Worm (Caenorhabditis elegans): Measurements from ENCODE around the gene srh-17.

Gene srh-17

DNA sequence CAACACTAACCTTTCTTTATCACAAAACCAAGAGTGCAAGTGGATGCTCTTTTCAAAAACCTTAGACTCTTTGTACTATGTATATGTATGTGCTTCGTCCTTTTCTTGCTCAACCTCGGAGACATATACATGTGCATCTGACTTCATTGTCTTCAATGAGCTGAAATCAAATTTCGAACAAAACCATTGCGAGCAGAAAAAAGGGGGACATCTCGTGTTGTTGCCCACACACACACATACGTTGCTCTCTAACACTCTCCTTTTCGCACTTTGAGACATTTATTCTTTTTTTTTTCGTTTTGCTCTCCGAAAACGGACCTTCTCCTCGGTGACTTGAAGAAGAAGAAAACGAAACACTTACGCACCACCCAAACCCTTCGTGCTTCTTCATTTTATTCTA is 40.8 kb upstream of the srh-17 start:
- TF ChIP-seq lin-14 (GFP tag; optimal IDR thresholded peaks at IDR 0.05) (peak; percentile 53), fkh-10 (GFP tag; optimal IDR thresholded peaks at IDR 0.05) (peak; percentile 80), tlp-1 (tag; optimal IDR thresholded peaks at IDR 0.05) (no peak)

DNA sequence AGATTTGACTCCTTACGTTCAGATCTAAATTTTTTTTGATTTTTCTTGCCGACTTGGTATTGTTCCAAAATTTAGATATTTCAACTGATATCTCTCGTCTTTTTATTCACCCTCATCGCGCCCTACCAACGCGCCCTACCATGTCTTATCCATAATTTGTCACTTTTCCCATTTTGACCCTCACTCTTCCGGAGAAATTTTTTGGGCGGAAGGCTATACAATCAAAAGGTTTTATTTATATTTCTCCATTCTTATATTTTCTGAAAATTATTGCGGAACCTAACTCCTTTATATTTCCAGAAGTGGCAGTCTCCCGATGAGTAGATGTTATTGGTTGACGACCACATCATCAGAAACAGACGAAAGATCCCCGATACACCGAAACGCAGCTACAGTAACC is 40.3 kb upstream of the srh-17 start, which contains the start of gene hot-1:
Gene hot-1 (plus strand): TSS at position 301 of the 400 bp plus-strand sequence.
- TF ChIP-seq nhr-47 (tag; optimal IDR thresholded peaks at IDR 0.05): no peak

DNA sequence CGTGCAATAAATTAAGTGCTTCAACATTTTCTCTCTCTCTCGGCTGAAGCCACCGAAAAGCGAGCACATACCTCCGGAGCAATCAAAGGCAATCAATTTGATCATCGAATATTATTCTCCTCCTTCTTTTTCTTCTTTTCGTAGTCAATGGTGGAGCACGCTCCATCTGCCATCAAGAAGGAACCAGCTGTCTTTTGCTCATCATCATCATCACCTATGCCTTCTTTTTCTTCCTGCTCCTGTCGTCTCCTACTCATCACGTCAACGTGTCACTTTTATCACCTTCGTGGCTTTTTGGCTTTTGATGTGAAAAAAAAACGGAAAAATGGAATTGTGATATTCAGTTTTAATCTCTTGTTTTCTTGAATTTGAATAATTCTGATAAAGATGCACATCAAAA is 35.4 kb upstream of the srh-17 start:
- peak; percentile 67 for TF ChIP-seq pag-3 (tag; optimal IDR thresholded peaks at IDR 0.05; ENCODE audit: borderline replicate concordance, insufficient read depth)
- TF ChIP-seq unc-30 (tag; optimal IDR thresholded peaks at IDR 0.05): no peak
- TF ChIP-seq pax-3 (tag; optimal IDR thresholded peaks at IDR 0.05): no peak
- TF ChIP-seq fos-1 (tag; optimal IDR thresholded peaks at IDR 0.05): no peak
- no peak for TF ChIP-seq egl-13 (tag; optimal IDR thresholded peaks at IDR 0.05)
- TF ChIP-seq irx-1 (tag; optimal IDR thresholded peaks at IDR 0.05): no peak
- no peak for TF ChIP-seq alr-1 (tag; optimal IDR thresholded peaks at IDR 0.05; ENCODE audit: borderline replicate concordance)
- no peak for TF ChIP-seq dsc-1 (tag; optimal IDR thresholded peaks at IDR 0.05)
- peak; percentile 63 for TF ChIP-seq lin-14 (GFP tag; optimal IDR thresholded peaks at IDR 0.05)
- TF ChIP-seq fkh-10 (GFP tag; optimal IDR thresholded peaks at IDR 0.05): no peak
- TF ChIP-seq aha-1 (tag; optimal IDR thresholded peaks at IDR 0.05): no peak
- TF ChIP-seq hpl-2 (GFP tag; optimal IDR thresholded peaks at IDR 0.05): no peak
- no peak for TF ChIP-seq nhr-84 (tag; optimal IDR thresholded peaks at IDR 0.05)
- no peak for TF ChIP-seq skn-1 (tag; optimal IDR thresholded peaks at IDR 0.05)
- TF ChIP-seq efl-3 (GFP tag; optimal IDR thresholded peaks at IDR 0.05): no peak
- no peak for TF ChIP-seq fkh-4 (tag; optimal IDR thresholded peaks at IDR 0.05; ENCODE audit: borderline replicate concordance)
- no peak for TF ChIP-seq mep-1 (tag; optimal IDR thresholded peaks at IDR 0.05)
- TF ChIP-seq elt-2 (tag; optimal IDR thresholded peaks at IDR 0.05): no peak
- no peak for TF ChIP-seq zip-4 (GFP tag; optimal IDR thresholded peaks at IDR 0.05)
- no peak for TF ChIP-seq unc-86 (tag; optimal IDR thresholded peaks at IDR 0.05)
- no peak for TF ChIP-seq mab-9 (GFP tag; IDR thresholded peaks at IDR 0.05)
- no peak for TF ChIP-seq tlp-1 (tag; optimal IDR thresholded peaks at IDR 0.05)
- TF ChIP-seq nhr-12 (tag; optimal IDR thresholded peaks at IDR 0.05): no peak
- no peak for TF ChIP-seq lin-13 (GFP tag; optimal IDR thresholded peaks at IDR 0.05)
- no peak for TF ChIP-seq unc-98 (GFP tag; IDR thresholded peaks at IDR 0.05)
- no peak for TF ChIP-seq F16B12.6 (tag; optimal IDR thresholded peaks at IDR 0.05)
- no peak for TF ChIP-seq lin-35 (GFP tag; optimal IDR thresholded peaks at IDR 0.05)
- no peak for TF ChIP-seq aly-2 (tag; optimal IDR thresholded peaks at IDR 0.05)
- TF ChIP-seq rnt-1 (tag; optimal IDR thresholded peaks at IDR 0.05): peak; percentile 66
- TF ChIP-seq nhr-71 (tag; optimal IDR thresholded peaks at IDR 0.05): peak; percentile 55
- no peak for TF ChIP-seq snpc-4 (tag; optimal IDR thresholded peaks at IDR 0.05)
- TF ChIP-seq tbx-2 (tag; optimal IDR thresholded peaks at IDR 0.05): no peak
- peak; percentile 6 for TF ChIP-seq unc-130 (tag; optimal IDR thresholded peaks at IDR 0.05)
- TF ChIP-seq unc-62 (GFP tag; optimal IDR thresholded peaks at IDR 0.05): no peak
- TF ChIP-seq fkh-8 (tag; optimal IDR thresholded peaks at IDR 0.05): no peak
- TF ChIP-seq hlh-17 (GFP tag; optimal IDR thresholded peaks at IDR 0.05; ENCODE audit: borderline replicate concordance): no peak
- no peak for TF ChIP-seq pqm-1 (tag; optimal IDR thresholded peaks at IDR 0.05)
- TF ChIP-seq ztf-11 (tag; optimal IDR thresholded peaks at IDR 0.05): no peak

DNA sequence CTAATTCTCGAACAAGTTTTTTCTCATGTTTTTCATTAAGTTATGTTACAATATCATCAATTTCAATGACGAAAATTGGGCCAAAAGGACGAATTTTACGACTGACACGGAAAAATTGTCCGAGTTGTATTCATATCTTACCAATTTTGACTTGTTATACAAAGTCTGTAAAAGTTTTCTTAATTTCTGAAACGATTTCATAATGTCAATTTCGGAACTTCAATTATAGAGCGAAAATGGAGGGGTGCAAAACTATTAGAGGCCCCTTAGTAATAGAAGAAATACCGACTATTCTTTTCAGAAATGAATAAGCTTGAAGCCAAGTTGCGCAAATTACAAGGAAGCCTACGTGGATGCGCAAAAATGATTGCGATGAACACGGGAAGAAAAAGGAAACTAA is 29.5 kb upstream of the srh-17 start, which contains the start of gene F43D2.3:
Gene F43D2.3 (plus strand): TSS at position 301 of the 400 bp plus-strand sequence.
- TF ChIP-seq ceh-8 (GFP tag; optimal IDR thresholded peaks at IDR 0.05): no peak
- TF ChIP-seq unc-98 (GFP tag; IDR thresholded peaks at IDR 0.05): no peak
- TF ChIP-seq fkh-8 (tag; optimal IDR thresholded peaks at IDR 0.05): no peak
- TF ChIP-seq egl-27 (tag; optimal IDR thresholded peaks at IDR 0.05): no peak
- no peak for TF ChIP-seq ceh-63 (GFP tag; optimal IDR thresholded peaks at IDR 0.05)

Measured in whole organism, L1 larva.